Worm (Caenorhabditis elegans) whole organism, late embryonic: Measurements from ENCODE around the gene T09F5.10.

Experiments
- F13H6.1 ChIP-seq: sonication (generic microtip); optimal IDR thresholded peaks from 2 replicates; lab custom pipeline; 2016; ENCODE audit warnings: missing genetic modification characterization, missing compliant biosample characterization
- ama-1 ChIP-seq: fragments of 150-350 bp; optimal IDR thresholded peaks from 2 replicates; lab custom pipeline; 2014
- ceh-24 ChIP-seq: sonication (generic microtip); optimal IDR thresholded peaks from 2 replicates; lab custom pipeline; 2016; ENCODE audit warnings: mild to moderate bottlenecking, missing genetic modification characterization, missing compliant biosample characterization
- hlh-30 ChIP-seq: sonication (generic microtip); optimal IDR thresholded peaks from 2 replicates; lab custom pipeline; 2017; ENCODE audit warnings: antibody characterized with exemption, missing genetic modification characterization, missing compliant biosample characterization; ENCODE audit not compliant: insufficient read depth
- lin-11 ChIP-seq: fragments of 200-800 bp; sonication (Bioruptor generic); optimal IDR thresholded peaks from 2 replicates; lab custom pipeline; 2018; ENCODE audit warnings: mild to moderate bottlenecking, missing genetic modification characterization, missing compliant biosample characterization
- nhr-11 ChIP-seq: fragments of 150-350 bp; optimal IDR thresholded peaks from 2 replicates; lab custom pipeline; 2014; ENCODE audit warnings: missing biosample characterization, missing genetic modification characterization
- pha-2 ChIP-seq: sonication (generic microtip); optimal IDR thresholded peaks from 2 replicates; lab custom pipeline; 2017; ENCODE audit warnings: mild to moderate bottlenecking, missing genetic modification characterization, missing compliant biosample characterization
- rnt-1 ChIP-seq: sonication (generic microtip); optimal IDR thresholded peaks from 2 replicates; lab custom pipeline; 2016; ENCODE audit warnings: missing genetic modification characterization, missing compliant biosample characterization
- unc-3 ChIP-seq, 2 experiments: fragments of 200-800 bp in 1 of 2; sonication (Bioruptor generic) in 1 of 2; sonication (generic microtip) in 1 of 2; conservative IDR thresholded peaks in 1 of 2; optimal IDR thresholded peaks in 1 of 2; 2 replicates each; pipeline versions ENCODE4 v1.3.6 to Lab custom; 2016 to 2022; ENCODE audit warnings: missing compliant biosample characterization in 2 of 2, missing genetic modification characterization in 2 of 2, missing genetic modification reagents in 1 of 2

- no peak for TF ChIP-seq hlh-30 (tag; lab: Kevin White, UChicago)
- no peak for TF ChIP-seq rnt-1 (tag; lab: Kevin White, UChicago)
- no peak for TF ChIP-seq pha-2 (tag; lab: Kevin White, UChicago)
- TF ChIP-seq ceh-24 (tag; lab: Kevin White, UChicago): no peak
- no peak for TF ChIP-seq nhr-11 (tag; lab: Kevin White, UChicago)
- TF ChIP-seq ama-1 (lab: Kevin White, UChicago): no peak
- TF ChIP-seq unc-3 (GFP tag; conservative IDR thresholded peaks at IDR 0.05; lab: Robert Waterston, UW): no peak
- TF ChIP-seq unc-3 (tag; optimal IDR thresholded peaks at IDR 0.05; lab: Kevin White, UChicago): no peak
- TF ChIP-seq F13H6.1: no peak
- no peak for TF ChIP-seq lin-11
Measured at ce11 chrV:15179757-15180156, at the start of gene T09F5.10.
